Fruit fly (Drosophila melanogaster): ENCODE measurements around the gene Rtel1.

Rtel1 gene

dm6 chrX:5783260-5784040 is 35.9 kb downstream of the Rtel1 start (continued):
- TF ChIP-seq CG2875 (GFP tag; optimal IDR thresholded peaks at IDR 0.05): peak; percentile 52
- no peak for TF ChIP-seq insv (GFP tag; optimal IDR thresholded peaks at IDR 0.05)
- TF ChIP-seq bowl (GFP tag; IDR thresholded peaks at IDR 0.05): no peak
- TF ChIP-seq yki (optimal IDR thresholded peaks at IDR 0.05): no peak
- TF ChIP-seq CG1024 (GFP tag; IDR thresholded peaks at IDR 0.05): no peak
- TF ChIP-seq bab2 (GFP tag; optimal IDR thresholded peaks at IDR 0.05): no peak
- no peak for TF ChIP-seq Hand (GFP tag; optimal IDR thresholded peaks at IDR 0.05)
- no peak for TF ChIP-seq Bteb2 (GFP tag; optimal IDR thresholded peaks at IDR 0.05)
- peak; percentile 4 for TF ChIP-seq CG16863 (GFP tag; optimal IDR thresholded peaks at IDR 0.05)
- no peak for TF ChIP-seq Lhr (GFP tag; optimal IDR thresholded peaks at IDR 0.05)
- TF ChIP-seq CG3726 (GFP tag; IDR thresholded peaks at IDR 0.05): no peak
- peak; percentile 9 for TF ChIP-seq CG9727 (GFP tag; optimal IDR thresholded peaks at IDR 0.05)
- TF ChIP-seq br (optimal IDR thresholded peaks at IDR 0.05): no peak
- TF ChIP-seq CG16813 (GFP tag; IDR thresholded peaks at IDR 0.05; ENCODE audit: partially characterized antibody): no peak
- no peak for TF ChIP-seq Optix (GFP tag; IDR thresholded peaks at IDR 0.05)
- TF ChIP-seq CG12236 (GFP tag; optimal IDR thresholded peaks at IDR 0.05): no peak
- TF ChIP-seq pnt (GFP tag; optimal IDR thresholded peaks at IDR 0.05): peak; percentile 22
- peak; percentile 42 for TF ChIP-seq CG4820 (GFP tag; optimal IDR thresholded peaks at IDR 0.05)
- TF ChIP-seq CG17328 (GFP tag; IDR thresholded peaks at IDR 0.05): 0 out of 2 replicates have a peak, but pooled peaks have one; percentile 34
- TF ChIP-seq CG32767 (GFP tag; IDR thresholded peaks at IDR 0.05): peak; percentile 41; the same call in 1 of the 2 replicates
- TF ChIP-seq CG6654 (GFP tag; optimal IDR thresholded peaks at IDR 0.05): no peak
- TF ChIP-seq Drgx (GFP tag; IDR thresholded peaks at IDR 0.05): peak; percentile 75
- TF ChIP-seq CG7357 (GFP tag; IDR thresholded peaks at IDR 0.05): no peak
- no peak for TF ChIP-seq H2.0 (GFP tag; IDR thresholded peaks at IDR 0.05)
- TF ChIP-seq CG9437 (GFP tag; optimal IDR thresholded peaks at IDR 0.05): no peak
- TF ChIP-seq CG4730 (GFP tag; IDR thresholded peaks at IDR 0.05): no peak
- no peak for TF ChIP-seq gt (GFP tag; IDR thresholded peaks at IDR 0.05)
- TF ChIP-seq CG10565 (GFP tag; optimal IDR thresholded peaks at IDR 0.05): no peak
- no peak for TF ChIP-seq sna (GFP tag; IDR thresholded peaks at IDR 0.05; ENCODE audit: partially characterized antibody)
- no peak for TF ChIP-seq eve (GFP tag; optimal IDR thresholded peaks at IDR 0.05)
- no peak for TF ChIP-seq BtbVII (GFP tag; optimal IDR thresholded peaks at IDR 0.05)
- TF ChIP-seq Rfx (GFP tag; IDR thresholded peaks at IDR 0.05): no peak
- no peak for TF ChIP-seq HLH4C (GFP tag; IDR thresholded peaks at IDR 0.05; ENCODE audit: partially characterized antibody)
- TF ChIP-seq Camta (GFP tag; optimal IDR thresholded peaks at IDR 0.05): no peak
- no peak for TF ChIP-seq Ada2b (GFP tag; IDR thresholded peaks at IDR 0.05)
- TF ChIP-seq Oli (tag; optimal IDR thresholded peaks at IDR 0.05): peak; percentile 70
- TF ChIP-seq Hsf (GFP tag; optimal IDR thresholded peaks at IDR 0.05): peak; percentile 18
- TF ChIP-seq ewg (GFP tag; optimal IDR thresholded peaks at IDR 0.05): peak; percentile 31
- TF ChIP-seq pho (GFP tag; optimal IDR thresholded peaks at IDR 0.05): no peak
- TF ChIP-seq nerfin-1 (tag; optimal IDR thresholded peaks at IDR 0.05): peak; percentile 20
- TF ChIP-seq abd-A (tag; optimal IDR thresholded peaks at IDR 0.05): no peak
- TF ChIP-seq Ets97D (GFP tag; optimal IDR thresholded peaks at IDR 0.05): no peak
- TF ChIP-seq CG30431 (GFP tag; optimal IDR thresholded peaks at IDR 0.05): no peak
- TF ChIP-seq HmgZ (tag; optimal IDR thresholded peaks at IDR 0.05): no peak
- peak; percentile 55; the same call in 1 of the 2 replicates for TF ChIP-seq CG32772 (GFP tag; IDR thresholded peaks at IDR 0.05)
- no peak for TF ChIP-seq CG14050 (GFP tag; IDR thresholded peaks at IDR 0.05)
- no peak for TF ChIP-seq Dref (GFP tag; IDR thresholded peaks at IDR 0.05)
- no peak for TF ChIP-seq Neu2 (GFP tag; optimal IDR thresholded peaks at IDR 0.05; ENCODE audit: borderline replicate concordance)
- TF ChIP-seq Nf-YA (GFP tag; IDR thresholded peaks at IDR 0.05): no peak
- TF ChIP-seq repo (GFP tag; optimal IDR thresholded peaks at IDR 0.05): no peak
- no peak for TF ChIP-seq CG12942 (GFP tag; optimal IDR thresholded peaks at IDR 0.05)
- no peak for TF ChIP-seq gcm2 (GFP tag; optimal IDR thresholded peaks at IDR 0.05)

Measured in whole organism, embryonic.